Fruit fly (Drosophila melanogaster): ENCODE data around the gene CG33643.
A peak's percentile ranks its signal among the peaks of the same experiment; 100 is the strongest.

CG33643 gene

dm6 chr2L:13527541-13527940, 3.3 kb upstream of the CG33643 start, which contains the start of gene CG33640:
TSS of gene CG33640 (plus strand) at chr2L:13527841.
- no peak for TF ChIP-seq CG17801 (GFP tag; optimal IDR thresholded peaks at IDR 0.05; ENCODE audit: partially characterized antibody)

dm6 chr2L:13528742-13529141, 2.1 kb upstream of the CG33643 start, which contains the start of gene CG33641:
TSS of gene CG33641 (plus strand) at chr2L:13529042.
- TF ChIP-seq CG17801 (GFP tag; optimal IDR thresholded peaks at IDR 0.05; ENCODE audit: partially characterized antibody): no peak

- no peak for TF ChIP-seq CG17801 (GFP tag; optimal IDR thresholded peaks at IDR 0.05; ENCODE audit: partially characterized antibody)
Observed at dm6 chr2L:13529675-13530074, 1.2 kb upstream of the CG33643 start, which contains the start of gene CG33642. TSS of gene CG33642 (plus strand) at chr2L:13529975.

- no peak for TF ChIP-seq CG17801 (GFP tag; optimal IDR thresholded peaks at IDR 0.05; ENCODE audit: partially characterized antibody)
Observed at dm6 chr2L:13531785-13532184, 911 bp downstream of the CG33643 start, which contains the start of gene CG33644. TSS of gene CG33644 (plus strand) at chr2L:13532085.

dm6 chr2L:13532524-13532923, 1.6 kb downstream of the CG33643 start, which contains the start of gene CG33645:
TSS of gene CG33645 (plus strand) at chr2L:13532824.
- no peak for TF ChIP-seq CG17801 (GFP tag; optimal IDR thresholded peaks at IDR 0.05; ENCODE audit: partially characterized antibody)

- TF ChIP-seq CG17801 (GFP tag; optimal IDR thresholded peaks at IDR 0.05; ENCODE audit: partially characterized antibody): no peak
Observed at dm6 chr2L:13535678-13536077, 4.8 kb downstream of the CG33643 start, which contains the start of gene CG15638. TSS of gene CG15638 (minus strand) at chr2L:13535778.

dm6 chr2L:13540704-13541103, 9.8 kb downstream of the CG33643 start, which contains the start of gene CG16852:
TSS of gene CG16852 (plus strand) at chr2L:13540751.
- TF ChIP-seq CG17801 (GFP tag; optimal IDR thresholded peaks at IDR 0.05; ENCODE audit: partially characterized antibody): no peak

dm6 chr2L:13541968-13542367, 11.1 kb downstream of the CG33643 start, which contains the start of gene CG16853:
TSS of gene CG16853 (plus strand) at chr2L:13542268.
- no peak for TF ChIP-seq CG17801 (GFP tag; optimal IDR thresholded peaks at IDR 0.05; ENCODE audit: partially characterized antibody)

dm6 chr2L:13542476-13542875, 11.6 kb downstream of the CG33643 start, which contains the start of gene CG9263:
TSS of gene CG9263 (minus strand) at chr2L:13542576.
- TF ChIP-seq CG17801 (GFP tag; optimal IDR thresholded peaks at IDR 0.05; ENCODE audit: partially characterized antibody): no peak

- no peak for TF ChIP-seq CG17801 (GFP tag; optimal IDR thresholded peaks at IDR 0.05; ENCODE audit: partially characterized antibody)
Observed at dm6 chr2L:13545678-13546077, 14.8 kb downstream of the CG33643 start.

- TF ChIP-seq CG17801 (GFP tag; optimal IDR thresholded peaks at IDR 0.05; ENCODE audit: partially characterized antibody): no peak
Observed at dm6 chr2L:13547738-13548726, 17.2 kb downstream of the CG33643 start.

dm6 chr2L:13548786-13549780, 18.2 kb downstream of the CG33643 start, which contains the start of gene B4:
TSS of gene B4 (minus strand) at chr2L:13549328.
- peak; percentile 46 for TF ChIP-seq CG17801 (GFP tag; optimal IDR thresholded peaks at IDR 0.05; ENCODE audit: partially characterized antibody)

- peak; percentile 63 for TF ChIP-seq CG17801 (GFP tag; optimal IDR thresholded peaks at IDR 0.05; ENCODE audit: partially characterized antibody)
Observed at dm6 chr2L:13549973-13550458, 19.1 kb downstream of the CG33643 start, which contains the start of gene kuz. TSS of gene kuz (plus strand) at chr2L:13550139.

- no peak for TF ChIP-seq CG17801 (GFP tag; optimal IDR thresholded peaks at IDR 0.05; ENCODE audit: partially characterized antibody)
Observed at dm6 chr2L:13550488-13551033, 19.7 kb downstream of the CG33643 start.

All from ovary, adult (tissue).